Fruit fly (Drosophila melanogaster) whole organism, embryonic: ENCODE results near the gene CG10730.

Experiments
- Asciz ChIP-seq: fragments of 200-800 bp; sonication (Bioruptor generic); optimal IDR thresholded peaks from 2 replicates; lab custom pipeline; 2017; ENCODE audit warnings: missing biosample characterization, mild to moderate bottlenecking, missing genetic modification characterization, missing genetic modification reagents
- Bgb ChIP-seq: fragments of 200-800 bp; sonication (Bioruptor generic); IDR thresholded peaks from 2 replicates; pipeline ENCODE4 v1.3.6; 2022; ENCODE audit warnings: missing biosample characterization, missing genetic modification characterization; ENCODE audit not compliant: partially characterized antibody
- CG10209 ChIP-seq: fragments of 200-800 bp; sonication (Bioruptor generic); optimal IDR thresholded peaks from 3 replicates; lab custom pipeline; 2017; ENCODE audit warnings: missing biosample characterization, mild to moderate bottlenecking, missing genetic modification characterization, missing genetic modification reagents
- CG10321 ChIP-seq: fragments of 200-800 bp; sonication (Bioruptor generic); IDR thresholded peaks from 2 replicates; pipeline ENCODE4 v1.3.6; 2022; ENCODE audit warnings: missing biosample characterization, missing genetic modification characterization
- CG12236 ChIP-seq: fragments of 200-800 bp; sonication (Bioruptor generic); optimal IDR thresholded peaks from 2 replicates; lab custom pipeline; 2016; ENCODE audit warnings: missing biosample characterization, missing genetic modification characterization
- CG12299 ChIP-seq: fragments of 200-800 bp; sonication (Bioruptor generic); optimal IDR thresholded peaks from 2 replicates; lab custom pipeline; 2018; ENCODE audit warnings: missing biosample characterization, mild to moderate bottlenecking, missing genetic modification characterization
- CG14710 ChIP-seq: fragments of 200-800 bp; sonication (Bioruptor generic); optimal IDR thresholded peaks from 3 replicates; lab custom pipeline; 2019; ENCODE audit warnings: missing biosample characterization, mild to moderate bottlenecking, missing genetic modification characterization, moderate library complexity
- CG15269 ChIP-seq: fragments of 200-800 bp; sonication (Bioruptor generic); optimal IDR thresholded peaks from 2 replicates; lab custom pipeline; 2018; ENCODE audit warnings: missing biosample characterization, mild to moderate bottlenecking, missing genetic modification characterization, moderate library complexity
- CG1529 ChIP-seq: fragments of 200-800 bp; sonication (Bioruptor generic); optimal IDR thresholded peaks from 3 replicates; lab custom pipeline; 2018; ENCODE audit warnings: missing biosample characterization, missing genetic modification characterization
- CG17612 ChIP-seq: fragments of 200-800 bp; sonication (Bioruptor generic); IDR thresholded peaks from 2 replicates; pipeline ENCODE4 v1.3.6; 2022; ENCODE audit warnings: missing biosample characterization, missing genetic modification characterization
- CG18262 ChIP-seq: fragments of 200-800 bp; optimal IDR thresholded peaks from 3 replicates; lab custom pipeline; 2019; ENCODE audit warnings: missing biosample characterization, mild to moderate bottlenecking, missing genetic modification characterization, moderate library complexity
- CG18476 ChIP-seq: fragments of 200-800 bp; sonication (Bioruptor generic); optimal IDR thresholded peaks from 2 replicates; lab custom pipeline; 2016; ENCODE audit warnings: missing biosample characterization, mild to moderate bottlenecking, missing genetic modification characterization
- CG18599 ChIP-seq: fragments of 200-800 bp; sonication (Bioruptor generic); optimal IDR thresholded peaks from 3 replicates; lab custom pipeline; 2017; ENCODE audit warnings: missing biosample characterization, missing genetic modification characterization, mild to moderate bottlenecking, moderate library complexity, missing genetic modification reagents
- CG2116 ChIP-seq: fragments of 200-800 bp; sonication (Bioruptor generic); optimal IDR thresholded peaks from 3 replicates; lab custom pipeline; 2018; ENCODE audit warnings: missing biosample characterization, mild to moderate bottlenecking, missing genetic modification characterization
- CG2889 ChIP-seq: fragments of 200-800 bp; sonication (Bioruptor generic); IDR thresholded peaks from 3 replicates; pipeline ENCODE4 v1.3.6; 2022; ENCODE audit warnings: missing biosample characterization, missing genetic modification characterization
- CG30431 ChIP-seq: fragments of 200-800 bp; sonication (Bioruptor generic); optimal IDR thresholded peaks from 2 replicates; lab custom pipeline; 2017; ENCODE audit warnings: missing biosample characterization, missing genetic modification characterization
- CG31224 ChIP-seq: fragments of 200-800 bp; sonication (Bioruptor generic); IDR thresholded peaks from 2 replicates; pipeline ENCODE4 v1.3.6; 2022; ENCODE audit warnings: missing biosample characterization, missing genetic modification characterization
- CG31388 ChIP-seq: fragments of 200-800 bp; sonication (Bioruptor generic); optimal IDR thresholded peaks from 2 replicates; lab custom pipeline; 2016; ENCODE audit warnings: missing biosample characterization, missing genetic modification characterization
- CG32532 ChIP-seq: fragments of 200-800 bp; sonication (Bioruptor generic); IDR thresholded peaks from 2 replicates; pipeline ENCODE4 v1.3.6; 2022; ENCODE audit warnings: missing biosample characterization, missing genetic modification characterization
- CG4282 ChIP-seq: fragments of 200-800 bp; sonication (Bioruptor generic); optimal IDR thresholded peaks from 2 replicates; lab custom pipeline; 2016; ENCODE audit warnings: missing biosample characterization, missing genetic modification characterization
- CG6272 ChIP-seq: fragments of 200-800 bp; sonication (Bioruptor generic); IDR thresholded peaks from 2 replicates; pipeline ENCODE4 v1.3.6; 2022; ENCODE audit warnings: missing biosample characterization, missing genetic modification characterization
- CG6654 ChIP-seq: fragments of 200-800 bp; sonication (Bioruptor generic); optimal IDR thresholded peaks from 2 replicates; lab custom pipeline; 2017; ENCODE audit warnings: missing biosample characterization, mild to moderate bottlenecking, missing genetic modification characterization
- Dp ChIP-seq: fragments of 200-800 bp; sonication (Bioruptor generic); optimal IDR thresholded peaks from 2 replicates; lab custom pipeline; 2018; ENCODE audit warnings: missing biosample characterization, mild to moderate bottlenecking, missing genetic modification characterization, moderate library complexity
- Drgx ChIP-seq: fragments of 200-800 bp; sonication (Bioruptor generic); IDR thresholded peaks from 2 replicates; pipeline ENCODE4 v1.3.6; 2022; ENCODE audit warnings: missing biosample characterization, missing genetic modification characterization
- Elba2 ChIP-seq: fragments of 200-800 bp; sonication (Bioruptor generic); optimal IDR thresholded peaks from 3 replicates; lab custom pipeline; 2016; ENCODE audit warnings: missing biosample characterization, missing genetic modification characterization
- H2.0 ChIP-seq: fragments of 200-800 bp; sonication (Bioruptor generic); IDR thresholded peaks from 2 replicates; pipeline ENCODE4 v1.3.6; 2022; ENCODE audit warnings: missing biosample characterization, missing genetic modification characterization
- Med ChIP-seq: fragments of 200-800 bp; sonication (Bioruptor generic); peaks from one replicate; lab custom pipeline; 2016; ENCODE audit warnings: missing biosample characterization, missing genetic modification characterization, mild to moderate bottlenecking, inconsistent platforms, moderate library complexity
- Meics ChIP-seq: fragments of 200-800 bp; sonication (Bioruptor generic); optimal IDR thresholded peaks from 2 replicates; lab custom pipeline; 2017; ENCODE audit warnings: missing biosample characterization, mild to moderate bottlenecking, missing genetic modification characterization
- Nf-YA ChIP-seq: fragments of 200-800 bp; sonication (Bioruptor generic); IDR thresholded peaks from 2 replicates; pipeline ENCODE4 v1.3.6; 2022; ENCODE audit warnings: missing biosample characterization, missing genetic modification characterization
- Six4 ChIP-seq: fragments of 200-800 bp; sonication (Bioruptor generic); optimal IDR thresholded peaks from 2 replicates; lab custom pipeline; 2016; ENCODE audit warnings: missing biosample characterization, missing genetic modification characterization
- Vsx1 ChIP-seq: fragments of 200-800 bp; sonication (Bioruptor generic); optimal IDR thresholded peaks from 2 replicates; lab custom pipeline; 2017; ENCODE audit warnings: missing biosample characterization, mild to moderate bottlenecking, missing genetic modification characterization, missing genetic modification reagents
- Xrp1 ChIP-seq: fragments of 200-800 bp; sonication (Bioruptor generic); IDR thresholded peaks from 2 replicates; pipeline ENCODE4 v1.3.6; 2022; ENCODE audit warnings: missing biosample characterization, missing genetic modification characterization
- az2 ChIP-seq: fragments of 200-800 bp; sonication (Bioruptor generic); optimal IDR thresholded peaks from 3 replicates; lab custom pipeline; 2016; ENCODE audit warnings: missing biosample characterization, missing genetic modification characterization
- dmrt11E ChIP-seq: fragments of 200-800 bp; sonication (Bioruptor generic); optimal IDR thresholded peaks from 3 replicates; lab custom pipeline; 2018; ENCODE audit warnings: missing biosample characterization, mild to moderate bottlenecking, missing genetic modification characterization, moderate library complexity
- dmrt99B ChIP-seq: fragments of 200-800 bp; sonication (Bioruptor generic); optimal IDR thresholded peaks from 2 replicates; lab custom pipeline; 2018; ENCODE audit warnings: missing biosample characterization, mild to moderate bottlenecking, missing genetic modification characterization, moderate library complexity
- dysf ChIP-seq: fragments of 200-800 bp; sonication (Bioruptor generic); IDR thresholded peaks from 3 replicates; pipeline ENCODE4 v1.3.6; 2022; ENCODE audit warnings: missing biosample characterization, missing genetic modification characterization
- fd3F ChIP-seq: fragments of 200-800 bp; sonication (Bioruptor generic); optimal IDR thresholded peaks from 2 replicates; lab custom pipeline; 2018; ENCODE audit warnings: missing biosample characterization, mild to moderate bottlenecking, missing genetic modification characterization, moderate library complexity
- fd64A ChIP-seq: fragments of 200-800 bp; sonication (Bioruptor generic); optimal IDR thresholded peaks from 3 replicates; lab custom pipeline; 2018; ENCODE audit warnings: missing biosample characterization, mild to moderate bottlenecking, missing genetic modification characterization
- gsb-n ChIP-seq: fragments of 200-800 bp; sonication (Bioruptor generic); optimal IDR thresholded peaks from 3 replicates; lab custom pipeline; 2018; ENCODE audit warnings: missing biosample characterization, mild to moderate bottlenecking, missing genetic modification characterization
- kah ChIP-seq: fragments of 200-800 bp; sonication (Bioruptor generic); optimal IDR thresholded peaks from 2 replicates; lab custom pipeline; 2018; ENCODE audit warnings: missing biosample characterization, mild to moderate bottlenecking, missing genetic modification characterization
- lola ChIP-seq, 3 experiments: fragments of >200 bp in 2 of 3; fragments of 200-800 bp in 1 of 3; sonication (Bioruptor generic) in 1 of 3; optimal IDR thresholded peaks; 2 replicates each; lab custom pipeline; 2017 to 2019; ENCODE audit warnings: missing biosample characterization in 3 of 3, missing genetic modification characterization in 3 of 3, mild to moderate bottlenecking in 1 of 3, moderate library complexity in 1 of 3
- maf-S ChIP-seq: fragments of 200-800 bp; sonication (Bioruptor generic); optimal IDR thresholded peaks from 2 replicates; lab custom pipeline; 2016; ENCODE audit warnings: missing biosample characterization, missing genetic modification characterization
- slbo ChIP-seq: fragments of 200-800 bp; sonication (Bioruptor generic); IDR thresholded peaks from 2 replicates; pipeline ENCODE4 v1.3.6; 2022; ENCODE audit warnings: missing biosample characterization, missing genetic modification characterization
- sna ChIP-seq: fragments of 200-800 bp; sonication (Bioruptor generic); IDR thresholded peaks from 2 replicates; pipeline ENCODE4 v1.3.6; 2022; ENCODE audit warnings: missing biosample characterization, missing genetic modification characterization; ENCODE audit not compliant: partially characterized antibody
- stwl ChIP-seq: fragments of 200-800 bp; sonication (Bioruptor generic); optimal IDR thresholded peaks from 3 replicates; lab custom pipeline; 2018; ENCODE audit warnings: missing biosample characterization, mild to moderate bottlenecking, missing genetic modification characterization, moderate library complexity
- tll ChIP-seq, 2 experiments: fragments of 200-800 bp in 1 of 2; fragments of >200 bp in 1 of 2; sonication (Bioruptor generic) in 1 of 2; optimal IDR thresholded peaks; 2 replicates each; lab custom pipeline; 2017 to 2019; ENCODE audit warnings: missing biosample characterization in 2 of 2, missing genetic modification characterization in 2 of 2, mild to moderate bottlenecking in 1 of 2, moderate library complexity in 1 of 2
- ttk ChIP-seq: fragments of 200-800 bp; sonication (Bioruptor generic); IDR thresholded peaks from 2 replicates; pipeline ENCODE4 v2.1.2; 2022; ENCODE audit warnings: missing biosample characterization, missing genetic modification characterization
- vnd ChIP-seq: fragments of 200-800 bp; sonication (Bioruptor generic); IDR thresholded peaks from 3 replicates; pipeline ENCODE4 v1.3.6; 2022; ENCODE audit warnings: missing biosample characterization, missing genetic modification characterization; ENCODE audit not compliant: partially characterized antibody
- vvl ChIP-seq: fragments of 200-800 bp; sonication (Bioruptor generic); IDR thresholded peaks from 2 replicates; pipeline ENCODE4 v1.3.6; 2022; ENCODE audit warnings: missing biosample characterization, missing genetic modification characterization

Gene CG10730

DNA sequence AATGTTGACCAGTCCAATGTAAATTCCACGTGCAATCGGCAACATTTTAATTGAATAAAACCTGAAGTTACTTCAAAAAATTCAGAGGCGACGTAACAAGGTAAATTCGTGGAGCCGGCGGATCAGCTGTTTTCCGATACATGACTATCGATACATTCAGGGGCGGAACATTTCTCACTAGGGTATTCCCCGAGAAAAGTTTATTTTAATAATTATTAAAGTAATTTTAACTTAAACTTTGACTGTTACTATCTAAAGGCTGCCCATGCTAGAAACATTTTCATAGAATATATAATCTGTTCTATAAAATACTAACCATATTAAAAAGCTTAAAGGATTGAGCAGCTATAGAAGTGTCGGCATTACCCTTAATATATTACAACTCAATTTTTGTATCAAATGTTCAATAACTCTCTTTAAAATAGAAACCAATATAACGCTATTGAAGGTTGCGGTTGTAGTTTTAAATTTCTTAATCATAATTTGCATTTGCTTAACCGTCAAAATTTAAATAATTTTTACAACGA lies 25.2 kb upstream of the CG10730 start, which contains the start of the genes mRpS18B and Kua (continued):
- TF ChIP-seq lola (GFP tag; optimal IDR thresholded peaks at IDR 0.05; lab: Kevin White, UChicago), result peak in 1 of 3 experiments; percentile 52
- no peak for TF ChIP-seq vnd (GFP tag; lab: Robert Waterston, UW)
- TF ChIP-seq CG10209, result peak; percentile 12
- TF ChIP-seq az2 (GFP tag; lab: Kevin White, UChicago), result peak; percentile 57
- peak; percentile 62 for TF ChIP-seq dmrt99B (tag; lab: Kevin White, UChicago)
- no peak for TF ChIP-seq CG12236
- no peak for TF ChIP-seq stwl
- TF ChIP-seq Bgb (GFP tag; lab: Robert Waterston, UW), result peak; percentile 70
- TF ChIP-seq Xrp1 (GFP tag; lab: Robert Waterston, UW), result peak; percentile 53; the same call in 1 of the 2 replicates
- peak; percentile 58 for TF ChIP-seq dmrt11E
- TF ChIP-seq CG31224, result no peak
- no peak for TF ChIP-seq CG10321 (GFP tag; lab: Robert Waterston, UW)
- TF ChIP-seq CG1529 (GFP tag; lab: Kevin White, UChicago), result no peak
- TF ChIP-seq CG6654 (GFP tag; lab: Kevin White, UChicago), result peak; percentile 17
- peak; percentile 55; the same call in 1 of the 2 replicates for TF ChIP-seq Drgx
- TF ChIP-seq ttk (GFP tag; lab: Robert Waterston, UW), result 0 out of 2 replicates have a peak, but pooled peaks have one; percentile 35
- peak; percentile 57; the same call in 2 of the 3 replicates for TF ChIP-seq dysf (GFP tag; lab: Robert Waterston, UW)
- TF ChIP-seq CG18476 (GFP tag; lab: Kevin White, UChicago), result peak; percentile 45
- no peak for TF ChIP-seq Nf-YA (GFP tag; lab: Robert Waterston, UW)
- peak; percentile 85 for TF ChIP-seq Med (GFP tag; lab: Kevin White, UChicago)
- peak; percentile 50 for TF ChIP-seq CG12299 (tag; lab: Kevin White, UChicago)
- peak; percentile 54 for TF ChIP-seq Meics (GFP tag; lab: Kevin White, UChicago)
- peak; percentile 2 for TF ChIP-seq Dp (GFP tag; lab: Kevin White, UChicago)
- peak; percentile 23 for TF ChIP-seq fd3F
- TF ChIP-seq CG32532 (GFP tag; lab: Robert Waterston, UW), result peak; percentile 63
- no peak for TF ChIP-seq maf-S (GFP tag; lab: Kevin White, UChicago)
- no peak for TF ChIP-seq fd64A (GFP tag; lab: Kevin White, UChicago)
- no peak for TF ChIP-seq CG4282 (GFP tag; lab: Kevin White, UChicago)
- TF ChIP-seq CG30431 (GFP tag; lab: Kevin White, UChicago), result no peak
- peak; percentile 60 for TF ChIP-seq CG18262 (tag; lab: Kevin White, UChicago)
- no peak for TF ChIP-seq Elba2
- peak; percentile 50 for TF ChIP-seq Six4
- TF ChIP-seq tll (GFP tag; optimal IDR thresholded peaks at IDR 0.05; lab: Kevin White, UChicago), result no peak
- no peak for TF ChIP-seq CG17612 (GFP tag; lab: Robert Waterston, UW)
- TF ChIP-seq CG15269 (tag; lab: Kevin White, UChicago), result peak; percentile 64
- TF ChIP-seq CG18599 (GFP tag; lab: Kevin White, UChicago), result peak; percentile 51
- peak; percentile 2 for TF ChIP-seq gsb-n (tag; lab: Kevin White, UChicago)
- 0 out of 3 replicates have a peak, but pooled peaks have one; percentile 22 for TF ChIP-seq CG2889 (GFP tag; lab: Robert Waterston, UW)
- no peak for TF ChIP-seq Asciz (GFP tag; lab: Kevin White, UChicago)
- no peak for TF ChIP-seq CG31388
- TF ChIP-seq kah, result peak; percentile 47
- TF ChIP-seq sna, result 0 out of 2 replicates have a peak, but pooled peaks have one; percentile 23
- peak; percentile 48 for TF ChIP-seq CG2116
- TF ChIP-seq slbo (GFP tag; lab: Robert Waterston, UW), result peak; percentile 84
- TF ChIP-seq vvl, result peak; percentile 65
- TF ChIP-seq CG6272 (GFP tag; lab: Robert Waterston, UW), result peak; percentile 43; the same call in 1 of the 2 replicates
- TF ChIP-seq CG14710 (tag; lab: Kevin White, UChicago), result peak; percentile 65
- no peak for TF ChIP-seq Vsx1 (GFP tag; lab: Kevin White, UChicago)
- TF ChIP-seq H2.0, result peak; percentile 46; the same call in 1 of the 2 replicates
